Fruit fly (Drosophila melanogaster): ENCODE measurements around the gene robl37BC.

Gene robl37BC

dm6 chr2L:19010037-19010436, 629 bp upstream of the robl37BC start:
- no peak for TF ChIP-seq br (GFP tag; optimal IDR thresholded peaks at IDR 0.05)
- no peak for TF ChIP-seq tai (GFP tag; optimal IDR thresholded peaks at IDR 0.05)
- TF ChIP-seq sage (GFP tag; optimal IDR thresholded peaks at IDR 0.05): no peak
- no peak for TF ChIP-seq pan (optimal IDR thresholded peaks at IDR 0.05)
- TF ChIP-seq Mio (GFP tag; optimal IDR thresholded peaks at IDR 0.05): no peak
- no peak for TF ChIP-seq Dfd (GFP tag; optimal IDR thresholded peaks at IDR 0.05)
- no peak for TF ChIP-seq rgr (GFP tag; optimal IDR thresholded peaks at IDR 0.05)
- TF ChIP-seq Hnf4 (GFP tag; optimal IDR thresholded peaks at IDR 0.05): no peak
- no peak for TF ChIP-seq h (GFP tag; optimal IDR thresholded peaks at IDR 0.05)
- TF ChIP-seq dsf (GFP tag; optimal IDR thresholded peaks at IDR 0.05; ENCODE audit: borderline replicate concordance): no peak
- TF ChIP-seq sv (GFP tag; optimal IDR thresholded peaks at IDR 0.05): no peak
- no peak for TF ChIP-seq OdsH (GFP tag; optimal IDR thresholded peaks at IDR 0.05)

DNA sequence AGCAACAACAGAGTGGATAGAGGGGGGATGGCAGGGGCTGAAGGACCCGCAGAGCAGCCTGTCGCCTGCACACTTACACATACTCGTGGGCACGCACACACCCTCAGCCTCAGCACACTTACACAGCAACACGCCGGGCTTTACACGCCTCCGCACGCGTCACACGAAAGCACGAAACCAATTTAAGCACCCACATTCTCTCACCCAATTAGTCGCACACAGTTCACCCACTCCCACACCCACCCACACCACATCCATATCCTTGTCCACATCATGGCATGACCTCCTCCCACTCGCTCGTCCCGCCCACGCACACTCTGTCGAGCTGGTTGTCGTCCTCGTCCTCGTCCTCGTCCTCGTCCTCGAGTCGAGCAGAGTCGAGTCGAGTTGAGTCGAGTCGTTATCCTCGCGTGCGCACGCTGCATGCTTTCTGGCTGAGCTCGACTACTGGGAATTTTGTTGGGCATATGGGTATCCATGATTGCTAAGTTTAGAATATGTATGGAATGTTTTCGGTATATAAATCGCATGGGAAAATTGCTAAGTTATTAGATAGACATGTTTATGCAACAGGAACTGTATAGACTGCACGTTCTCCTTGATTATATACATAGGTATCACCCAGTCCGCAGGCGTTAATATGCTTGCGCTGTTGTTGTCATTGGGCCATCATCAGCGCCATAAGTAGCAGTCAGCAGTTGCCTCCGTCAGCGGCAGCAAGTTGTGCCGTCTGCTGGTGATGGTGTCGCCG, 1.4 kb downstream of the robl37BC start:
- TF ChIP-seq N (GFP tag; optimal IDR thresholded peaks at IDR 0.05): no peak
- TF ChIP-seq Mio (GFP tag; optimal IDR thresholded peaks at IDR 0.05): no peak
- peak in 1 of 2 experiments; percentile 77 for TF ChIP-seq foxo (GFP tag; optimal IDR thresholded peaks at IDR 0.05)
- TF ChIP-seq GATAd (GFP tag; optimal IDR thresholded peaks at IDR 0.05): no peak
- TF ChIP-seq fru (GFP tag; optimal IDR thresholded peaks at IDR 0.05): peak; percentile 84
- TF ChIP-seq Hr83 (GFP tag; optimal IDR thresholded peaks at IDR 0.05; ENCODE audit: poor library complexity, severe bottlenecking): no peak
- peak; percentile 74 for TF ChIP-seq HLH106 (tag; optimal IDR thresholded peaks at IDR 0.05)
- TF ChIP-seq Hnf4 (GFP tag; optimal IDR thresholded peaks at IDR 0.05): peak; percentile 43
- peak; percentile 25 for TF ChIP-seq brk (GFP tag; optimal IDR thresholded peaks at IDR 0.05)
- TF ChIP-seq tai (GFP tag; optimal IDR thresholded peaks at IDR 0.05): no peak
- TF ChIP-seq dsf (GFP tag; optimal IDR thresholded peaks at IDR 0.05; ENCODE audit: borderline replicate concordance): no peak
- peak; percentile 66 for TF ChIP-seq sv (GFP tag; optimal IDR thresholded peaks at IDR 0.05)
- no peak for TF ChIP-seq sage (GFP tag; optimal IDR thresholded peaks at IDR 0.05)
- no peak for TF ChIP-seq pan (optimal IDR thresholded peaks at IDR 0.05)
- no peak for TF ChIP-seq Vsx2 (GFP tag; optimal IDR thresholded peaks at IDR 0.05; ENCODE audit: partially characterized antibody)
- no peak for TF ChIP-seq Rel (GFP tag; optimal IDR thresholded peaks at IDR 0.05)
- TF ChIP-seq Rel (tag; optimal IDR thresholded peaks at IDR 0.05): no peak
- peak; percentile 80 for TF ChIP-seq h (GFP tag; optimal IDR thresholded peaks at IDR 0.05)
- TF ChIP-seq dmrt93B (GFP tag; optimal IDR thresholded peaks at IDR 0.05): peak; percentile 52
- TF ChIP-seq dl (GFP tag; optimal IDR thresholded peaks at IDR 0.05; ENCODE audit: insufficient read depth in 1 of 2, partially characterized antibody in 2 of 2): no peak
- no peak for TF ChIP-seq jim (GFP tag; optimal IDR thresholded peaks at IDR 0.05)
- TF ChIP-seq Hr78 (GFP tag; optimal IDR thresholded peaks at IDR 0.05): no peak
- TF ChIP-seq rgr (GFP tag; optimal IDR thresholded peaks at IDR 0.05): peak; percentile 73
- TF ChIP-seq Sp1 (GFP tag; optimal IDR thresholded peaks at IDR 0.05): peak; percentile 75
- TF ChIP-seq CG32264 (GFP tag; optimal IDR thresholded peaks at IDR 0.05): no peak
- TF ChIP-seq Myc (optimal IDR thresholded peaks at IDR 0.05): no peak
- no peak for TF ChIP-seq Abd-B (GFP tag; optimal IDR thresholded peaks at IDR 0.05)
- no peak for TF ChIP-seq usp (GFP tag; optimal IDR thresholded peaks at IDR 0.05)
- TF ChIP-seq woc (GFP tag; optimal IDR thresholded peaks at IDR 0.05): peak; percentile 68
- peak; percentile 76 for TF ChIP-seq br (GFP tag; optimal IDR thresholded peaks at IDR 0.05)
- TF ChIP-seq lola (GFP tag; optimal IDR thresholded peaks at IDR 0.05): no peak
- no peak for TF ChIP-seq CG9705 (GFP tag; optimal IDR thresholded peaks at IDR 0.05)
- TF ChIP-seq ey (GFP tag; optimal IDR thresholded peaks at IDR 0.05): peak; percentile 81
- TF ChIP-seq psq (GFP tag; optimal IDR thresholded peaks at IDR 0.05): peak; percentile 48
- TF ChIP-seq CrebA (GFP tag; optimal IDR thresholded peaks at IDR 0.05; ENCODE audit: borderline replicate concordance): no peak
- TF ChIP-seq Dfd (GFP tag; optimal IDR thresholded peaks at IDR 0.05): no peak
- TF ChIP-seq OdsH (GFP tag; optimal IDR thresholded peaks at IDR 0.05): peak; percentile 61
- no peak for TF ChIP-seq Dif (GFP tag; optimal IDR thresholded peaks at IDR 0.05; ENCODE audit: partially characterized antibody)
- TF ChIP-seq Jra (GFP tag; optimal IDR thresholded peaks at IDR 0.05): peak; percentile 29
